Worm (Caenorhabditis elegans) whole organism, L4 larva: Measurements from ENCODE around the gene lgc-54.
A peak's percentile ranks its signal among the peaks of the same experiment; 100 is the strongest.

Experiments used
- D1046.2 ChIP-seq: fragments of 200-800 bp; sonication (Bioruptor generic); IDR thresholded peaks from 2 replicates; pipeline ENCODE4 v1.3.6; 2022; ENCODE audit warnings: missing genetic modification characterization, missing compliant biosample characterization
- F44E2.7 ChIP-seq: fragments of 200-800 bp; sonication (Bioruptor generic); IDR thresholded peaks from 2 replicates; pipeline ENCODE4 v2.1.2; 2022; ENCODE audit warnings: missing genetic modification characterization, missing compliant biosample characterization
- R02D3.7 ChIP-seq: fragments of 150-350 bp; sonication (generic microtip); optimal IDR thresholded peaks from 3 replicates; lab custom pipeline; 2014; ENCODE audit warnings: missing biosample characterization, missing genetic modification characterization
- T26A8.4 ChIP-seq: fragments of 200-800 bp; sonication (Bioruptor generic); IDR thresholded peaks from 2 replicates; pipeline ENCODE4 v1.3.6; 2022; ENCODE audit warnings: missing genetic modification characterization, missing compliant biosample characterization
- Y5F2A.4 ChIP-seq: fragments of 200-800 bp; sonication (Bioruptor generic); optimal IDR thresholded peaks from 2 replicates; lab custom pipeline; 2018; ENCODE audit warnings: mild to moderate bottlenecking, missing genetic modification characterization, missing compliant biosample characterization
- ZK337.2 ChIP-seq: fragments of 200-800 bp; sonication (Bioruptor generic); IDR thresholded peaks from 2 replicates; pipeline ENCODE4 v1.3.6; 2022; ENCODE audit warnings: missing genetic modification reagents, missing genetic modification characterization, missing compliant biosample characterization
- aha-1 ChIP-seq: fragments of 150-350 bp; peaks from one replicate; lab custom pipeline; 2014; ENCODE audit warnings: missing biosample characterization, missing genetic modification characterization
- arid-1 ChIP-seq: fragments of 200-800 bp; sonication (Bioruptor generic); conservative IDR thresholded peaks from 2 replicates; pipeline ENCODE4 v1.3.6; 2022; ENCODE audit warnings: missing genetic modification reagents, missing genetic modification characterization, missing compliant biosample characterization
- attf-4 ChIP-seq: sonication (generic microtip); optimal IDR thresholded peaks from 3 replicates; lab custom pipeline; 2017; ENCODE audit warnings: missing biosample characterization, missing genetic modification characterization
- ceh-32 ChIP-seq: sonication (generic microtip); optimal IDR thresholded peaks from 2 replicates; lab custom pipeline; 2016; ENCODE audit warnings: mild to moderate bottlenecking, missing genetic modification characterization, missing compliant biosample characterization; ENCODE audit not compliant: poor library complexity
- ceh-82 ChIP-seq: sonication (generic microtip); optimal IDR thresholded peaks from 2 replicates; lab custom pipeline; 2017; ENCODE audit warnings: missing biosample characterization, missing genetic modification characterization
- cey-2 ChIP-seq: sonication (generic microtip); optimal IDR thresholded peaks from 3 replicates; lab custom pipeline; 2017; ENCODE audit warnings: missing genetic modification characterization, mild to moderate bottlenecking, missing compliant biosample characterization, antibody characterized with exemption, borderline replicate concordance; ENCODE audit not compliant: insufficient read depth
- ctbp-1 ChIP-seq: fragments of 200-800 bp; sonication (Bioruptor generic); IDR thresholded peaks from 2 replicates; pipeline ENCODE4 v1.3.6; 2022; ENCODE audit warnings: missing genetic modification reagents, missing genetic modification characterization, missing compliant biosample characterization
- daf-16 ChIP-seq, 3 experiments: sonication (generic microtip); optimal IDR thresholded peaks; 2 replicates each; lab custom pipeline; 2016 to 2017; ENCODE audit warnings: missing genetic modification characterization in 3 of 3, missing genetic modification reagents in 3 of 3, mild to moderate bottlenecking in 2 of 3, missing compliant biosample characterization in 2 of 3, missing biosample characterization in 1 of 3, moderate library complexity in 1 of 3
- daf-19 ChIP-seq: fragments of 200-800 bp; sonication (Bioruptor generic); conservative IDR thresholded peaks from 2 replicates; pipeline ENCODE4 v1.3.6; 2022; ENCODE audit warnings: missing genetic modification characterization, missing compliant biosample characterization
- dmd-8 ChIP-seq: fragments of 200-800 bp; sonication (Bioruptor generic); IDR thresholded peaks from 2 replicates; pipeline ENCODE4 v1.3.6; 2022; ENCODE audit warnings: missing genetic modification characterization, missing compliant biosample characterization
- duxl-1 ChIP-seq: sonication (generic microtip); optimal IDR thresholded peaks from 2 replicates; lab custom pipeline; 2016; ENCODE audit warnings: mild to moderate bottlenecking, missing genetic modification characterization, moderate library complexity, missing compliant biosample characterization; ENCODE audit not compliant: poor library complexity
- egl-43 ChIP-seq: fragments of 200-800 bp; sonication (Bioruptor generic); IDR thresholded peaks from 2 replicates; pipeline ENCODE4 v1.3.6; 2022; ENCODE audit warnings: missing genetic modification reagents, missing genetic modification characterization, missing compliant biosample characterization
- fkh-10 ChIP-seq: fragments of 150-350 bp; optimal IDR thresholded peaks from 2 replicates; lab custom pipeline; 2014; ENCODE audit warnings: missing biosample characterization, missing genetic modification reagents, missing genetic modification characterization
- gei-8 ChIP-seq: fragments of 200-800 bp; sonication (Bioruptor generic); optimal IDR thresholded peaks from 2 replicates; lab custom pipeline; 2018; ENCODE audit warnings: mild to moderate bottlenecking, missing genetic modification characterization, missing compliant biosample characterization
- hif-1 ChIP-seq, 2 experiments: sonication (generic microtip); optimal IDR thresholded peaks; 2 replicates each; lab custom pipeline; 2016 to 2017; ENCODE audit warnings: missing compliant biosample characterization in 2 of 2, missing genetic modification characterization in 2 of 2, missing genetic modification reagents in 2 of 2, missing genotype in 2 of 2, mild to moderate bottlenecking in 1 of 2
- hlh-11 ChIP-seq: fragments of 200-800 bp; sonication (Bioruptor generic); optimal IDR thresholded peaks from 2 replicates; lab custom pipeline; 2018; ENCODE audit warnings: mild to moderate bottlenecking, missing genetic modification characterization, missing compliant biosample characterization
- hmg-1.1 ChIP-seq: fragments of 200-800 bp; sonication (Bioruptor generic); IDR thresholded peaks from 2 replicates; pipeline ENCODE4 v1.3.6; 2022; ENCODE audit warnings: missing genetic modification reagents, missing genetic modification characterization, missing compliant biosample characterization
- lin-38 ChIP-seq: fragments of 200-800 bp; sonication (Bioruptor generic); IDR thresholded peaks from 2 replicates; pipeline ENCODE4 v1.3.6; 2022; ENCODE audit warnings: missing genetic modification reagents, missing genetic modification characterization, missing compliant biosample characterization
- mdl-1 ChIP-seq, 2 experiments: fragments of 150-350 bp in 1 of 2; sonication (generic microtip) in 1 of 2; optimal IDR thresholded peaks; 2 replicates each; lab custom pipeline; 2014 to 2017; ENCODE audit warnings: missing biosample characterization in 2 of 2, missing genetic modification characterization in 2 of 2
- mdt-29 ChIP-seq: fragments of 200-800 bp; sonication (Bioruptor generic); IDR thresholded peaks from 2 replicates; pipeline ENCODE4 v1.3.6; 2022; ENCODE audit warnings: missing genetic modification reagents, missing genetic modification characterization, missing compliant biosample characterization
- mxl-2 ChIP-seq: fragments of 200-800 bp; sonication (Bioruptor generic); conservative IDR thresholded peaks from 2 replicates; pipeline ENCODE4 v1.3.6; 2022; ENCODE audit warnings: missing genetic modification reagents, missing genetic modification characterization, missing compliant biosample characterization
- nhr-11 ChIP-seq: fragments of 150-350 bp; optimal IDR thresholded peaks from 2 replicates; lab custom pipeline; 2014; ENCODE audit warnings: missing biosample characterization, missing genetic modification characterization
- nhr-41 ChIP-seq: fragments of 200-800 bp; sonication (Bioruptor generic); IDR thresholded peaks from 2 replicates; pipeline ENCODE4 v1.3.6; 2022; ENCODE audit warnings: missing genetic modification reagents, missing genetic modification characterization, missing compliant biosample characterization
- nhr-48 ChIP-seq: sonication (generic microtip); optimal IDR thresholded peaks from 2 replicates; lab custom pipeline; 2016; ENCODE audit warnings: mild to moderate bottlenecking, missing genetic modification characterization, missing compliant biosample characterization
- pha-4 ChIP-seq, 2 experiments: fragments of 150-350 bp in 1 of 2; fragments of 200-800 bp in 1 of 2; sonication (Bioruptor generic) in 1 of 2; IDR thresholded peaks in 1 of 2; optimal IDR thresholded peaks in 1 of 2; 2 replicates each; pipeline versions ENCODE4 v1.3.6 to Lab custom; 2014 to 2022; ENCODE audit warnings: missing genetic modification characterization in 2 of 2, missing genetic modification reagents in 2 of 2, missing biosample characterization in 1 of 2, missing compliant biosample characterization in 1 of 2
- rbr-2 ChIP-seq: sonication (generic microtip); optimal IDR thresholded peaks from 2 replicates; lab custom pipeline; 2016; ENCODE audit warnings: missing genotype, missing genetic modification characterization, missing compliant biosample characterization
- saeg-2 ChIP-seq: fragments of 200-800 bp; sonication (Bioruptor generic); IDR thresholded peaks from 2 replicates; pipeline ENCODE4 v1.3.6; 2022; ENCODE audit warnings: missing genetic modification reagents, missing genetic modification characterization, missing compliant biosample characterization
- set-16 ChIP-seq: fragments of 200-800 bp; sonication (Bioruptor generic); IDR thresholded peaks from 2 replicates; pipeline ENCODE4 v1.3.6; 2022; ENCODE audit warnings: missing genetic modification reagents, missing genetic modification characterization, missing compliant biosample characterization
- skn-1 ChIP-seq: fragments of 150-350 bp; optimal IDR thresholded peaks from 2 replicates; lab custom pipeline; 2014; ENCODE audit warnings: missing biosample characterization, missing genetic modification characterization
- tag-97 ChIP-seq: fragments of 200-800 bp; sonication (Bioruptor generic); IDR thresholded peaks from 2 replicates; pipeline ENCODE4 v1.3.6; 2022; ENCODE audit warnings: missing genetic modification characterization, missing compliant biosample characterization
- tra-1 ChIP-seq: fragments of 200-800 bp; sonication (Bioruptor generic); IDR thresholded peaks from 2 replicates; pipeline ENCODE4 v1.3.6; 2022; ENCODE audit warnings: missing genetic modification reagents, missing genetic modification characterization, missing compliant biosample characterization
- unc-39 ChIP-seq: sonication (generic microtip); optimal IDR thresholded peaks from 2 replicates; lab custom pipeline; 2017; ENCODE audit warnings: missing biosample characterization, missing genetic modification characterization
- unc-62 ChIP-seq, 3 experiments: fragments of 150-350 bp in 1 of 3; sonication (generic microtip); optimal IDR thresholded peaks in 2 of 3; peaks in 1 of 3; 1 replicate in 1 of 3; 2 replicates in 2 of 3; lab custom pipeline; 2014 to 2017; ENCODE audit warnings: missing biosample characterization in 3 of 3, missing genetic modification characterization in 3 of 3, missing genetic modification reagents in 3 of 3, missing genotype in 1 of 3
- vab-7 ChIP-seq: fragments of 200-800 bp; sonication (Bioruptor generic); IDR thresholded peaks from 2 replicates; pipeline ENCODE4 v1.3.6; 2022; ENCODE audit warnings: missing genetic modification reagents, missing genetic modification characterization, missing compliant biosample characterization
- zfp-2 ChIP-seq: sonication (generic microtip); optimal IDR thresholded peaks from 2 replicates; lab custom pipeline; 2016; ENCODE audit warnings: mild to moderate bottlenecking, missing genetic modification characterization, missing compliant biosample characterization
- zip-2 ChIP-seq: fragments of 150-350 bp; optimal IDR thresholded peaks from 2 replicates; lab custom pipeline; 2014; ENCODE audit warnings: missing biosample characterization, missing genetic modification characterization
- ztf-11 ChIP-seq: fragments of 150-350 bp; optimal IDR thresholded peaks from 2 replicates; lab custom pipeline; 2014; ENCODE audit warnings: missing biosample characterization, missing genetic modification characterization
- ztf-7 ChIP-seq: fragments of 150-350 bp; optimal IDR thresholded peaks from 2 replicates; lab custom pipeline; 2014; ENCODE audit warnings: missing biosample characterization, missing genetic modification characterization

lgc-54 gene

ce11 chrV:6881735-6882134 lies 35.3 kb upstream of the lgc-54 start (continued):
- TF ChIP-seq cey-2 (tag; lab: Kevin White, UChicago): no peak

- TF ChIP-seq D1046.2 (GFP tag; lab: Robert Waterston, UW): no peak
- TF ChIP-seq zip-2 (tag; lab: Kevin White, UChicago): no peak
- TF ChIP-seq attf-4: no peak
- no peak for TF ChIP-seq mdt-29 (GFP tag; lab: Robert Waterston, UW)
- no peak for TF ChIP-seq ZK337.2 (GFP tag; lab: Robert Waterston, UW)
- no peak for TF ChIP-seq daf-16 (GFP tag; optimal IDR thresholded peaks at IDR 0.05; lab: Kevin White, UChicago)
- no peak for TF ChIP-seq daf-16 (tag; optimal IDR thresholded peaks at IDR 0.05; lab: Kevin White, UChicago)
- TF ChIP-seq nhr-41 (GFP tag; lab: Robert Waterston, UW): no peak
- TF ChIP-seq T26A8.4 (GFP tag; lab: Robert Waterston, UW): no peak
- no peak for TF ChIP-seq ztf-7 (tag; lab: Kevin White, UChicago)
- TF ChIP-seq Y5F2A.4 (GFP tag; lab: Kevin White, UChicago): no peak
- TF ChIP-seq aha-1: no peak
- no peak for TF ChIP-seq lin-38 (GFP tag; lab: Robert Waterston, UW)
- TF ChIP-seq unc-39 (tag; lab: Kevin White, UChicago): no peak
- TF ChIP-seq, all 104 proteins: peak for 0
These were observed 34.6 kb upstream of the lgc-54 start, which contains the start of gene unc-70 for ce11 chrV:6881038-6881437. Gene unc-70 (plus strand): TSS chrV:6881338.

- TF ChIP-seq ztf-7 (tag; lab: Kevin White, UChicago) (no peak), ctbp-1 (GFP tag; lab: Robert Waterston, UW) (peak; percentile 45; the same call in 1 of the 2 replicates), nhr-11 (tag; lab: Kevin White, UChicago) (peak; percentile 9), fkh-10 (no peak), nhr-48 (tag; lab: Kevin White, UChicago) (no peak), nhr-41 (GFP tag; lab: Robert Waterston, UW) (no peak), R02D3.7 (no peak), tag-97 (no peak), mdl-1 (tag; optimal IDR thresholded peaks at IDR 0.05; lab: Kevin White, UChicago) (no peak), daf-16 (GFP tag; optimal IDR thresholded peaks at IDR 0.05; lab: Kevin White, UChicago) (no peak), daf-16 (tag; optimal IDR thresholded peaks at IDR 0.05; lab: Kevin White, UChicago) (no peak), unc-62 (GFP tag; optimal IDR thresholded peaks at IDR 0.05 in 1 of 2; lab: Kevin White, UChicago) (peak in 1 of 2 experiments; percentile 33), unc-62 (tag; optimal IDR thresholded peaks at IDR 0.05; lab: Kevin White, UChicago) (no peak), tra-1 (no peak), aha-1 (peak; percentile 97), T26A8.4 (GFP tag; lab: Robert Waterston, UW) (no peak), mxl-2 (GFP tag; lab: Robert Waterston, UW) (no peak), rbr-2 (tag; lab: Kevin White, UChicago) (peak; percentile 12), daf-19 (GFP tag; lab: Robert Waterston, UW) (no peak), vab-7 (GFP tag; lab: Robert Waterston, UW) (0 out of 2 replicates have a peak, but pooled peaks have one; percentile 20), set-16 (peak; percentile 61), egl-43 (GFP tag; lab: Robert Waterston, UW) (peak; percentile 44; the same call in 1 of the 2 replicates), skn-1 (no peak), zfp-2 (tag; lab: Kevin White, UChicago) (no peak), ceh-82 (tag; lab: Kevin White, UChicago) (no peak), ceh-32 (tag; lab: Kevin White, UChicago) (no peak), ZK337.2 (GFP tag; lab: Robert Waterston, UW) (no peak), duxl-1 (no peak), gei-8 (GFP tag; lab: Kevin White, UChicago) (no peak), hif-1 (tag; optimal IDR thresholded peaks at IDR 0.05; lab: Kevin White, UChicago) (peak in 1 of 2 experiments; percentile 11), hmg-1.1 (GFP tag; lab: Robert Waterston, UW) (peak; percentile 69), saeg-2 (0 out of 2 replicates have a peak, but pooled peaks have one; percentile 16), hlh-11 (tag; lab: Kevin White, UChicago) (peak; percentile 43), F44E2.7 (GFP tag; lab: Robert Waterston, UW) (no peak), pha-4 (GFP tag; IDR thresholded peaks at IDR 0.05; lab: Robert Waterston, UW) (no peak), pha-4 (tag; optimal IDR thresholded peaks at IDR 0.05; lab: Kevin White, UChicago) (no peak), Y5F2A.4 (GFP tag; lab: Kevin White, UChicago) (no peak), dmd-8 (GFP tag; lab: Robert Waterston, UW) (no peak; the same call in 1 of the 2 replicates), arid-1 (0 out of 2 replicates have a peak, but pooled peaks have one; percentile 49), ztf-11 (tag; lab: Kevin White, UChicago) (no peak)
These were observed 34.2 kb upstream of the lgc-54 start for ce11 chrV:6880623-6881022.
